Fruit fly (Drosophila melanogaster) whole organism, embryonic: ENCODE data around the gene Scr.

Experiments
- Adf1 ChIP-seq: fragments of 200-800 bp; sonication (Bioruptor generic); IDR thresholded peaks from 2 replicates; pipeline ENCODE4 v1.3.6; 2022; ENCODE audit warnings: missing biosample characterization, missing genetic modification characterization
- B-H1 ChIP-seq: fragments of 200-800 bp; sonication (Bioruptor generic); IDR thresholded peaks from 3 replicates; pipeline ENCODE4 v1.3.6; 2022; ENCODE audit warnings: missing biosample characterization, missing genetic modification characterization
- CG12236 ChIP-seq: fragments of 200-800 bp; sonication (Bioruptor generic); optimal IDR thresholded peaks from 2 replicates; lab custom pipeline; 2016; ENCODE audit warnings: missing biosample characterization, missing genetic modification characterization
- CG13296 ChIP-seq: fragments of 200-800 bp; sonication (Bioruptor generic); optimal IDR thresholded peaks from 3 replicates; lab custom pipeline; 2018; ENCODE audit warnings: missing biosample characterization, mild to moderate bottlenecking, missing genetic modification characterization
- CG17802 ChIP-seq: fragments of 200-800 bp; sonication (Bioruptor generic); optimal IDR thresholded peaks from 2 replicates; lab custom pipeline; 2018; ENCODE audit warnings: missing biosample characterization, mild to moderate bottlenecking, missing genetic modification characterization, moderate library complexity
- CG17829 ChIP-seq: fragments of 200-800 bp; optimal IDR thresholded peaks from 2 replicates; lab custom pipeline; 2019; ENCODE audit warnings: missing biosample characterization, mild to moderate bottlenecking, missing genetic modification characterization, moderate library complexity
- CG18262 ChIP-seq: fragments of 200-800 bp; optimal IDR thresholded peaks from 3 replicates; lab custom pipeline; 2019; ENCODE audit warnings: missing biosample characterization, mild to moderate bottlenecking, missing genetic modification characterization, moderate library complexity
- CG2116 ChIP-seq: fragments of 200-800 bp; sonication (Bioruptor generic); optimal IDR thresholded peaks from 3 replicates; lab custom pipeline; 2018; ENCODE audit warnings: missing biosample characterization, mild to moderate bottlenecking, missing genetic modification characterization
- CG3163 ChIP-seq: fragments of 200-800 bp; sonication (Bioruptor generic); optimal IDR thresholded peaks from 3 replicates; lab custom pipeline; 2016; ENCODE audit warnings: missing biosample characterization, missing genetic modification characterization
- CG32767 ChIP-seq: fragments of 200-800 bp; sonication (Bioruptor generic); IDR thresholded peaks from 2 replicates; pipeline ENCODE4 v1.3.6; 2022; ENCODE audit warnings: missing biosample characterization, missing genetic modification characterization
- CG42726 ChIP-seq: fragments of 200-800 bp; sonication (Bioruptor generic); IDR thresholded peaks from 2 replicates; pipeline ENCODE4 v1.3.6; 2022; ENCODE audit warnings: missing biosample characterization, missing genetic modification characterization; ENCODE audit not compliant: partially characterized antibody
- CG43689 ChIP-seq: fragments of 200-800 bp; sonication (Bioruptor generic); IDR thresholded peaks from 2 replicates; pipeline ENCODE4 v1.3.6; 2022; ENCODE audit warnings: missing biosample characterization, missing genetic modification characterization
- CG4820 ChIP-seq: fragments of 200-800 bp; sonication (Bioruptor generic); optimal IDR thresholded peaks from 3 replicates; lab custom pipeline; 2016; ENCODE audit warnings: missing biosample characterization, missing genetic modification characterization
- CG6689 ChIP-seq: fragments of 200-800 bp; sonication (Bioruptor generic); IDR thresholded peaks from 2 replicates; pipeline ENCODE4 v1.3.6; 2022; ENCODE audit warnings: missing biosample characterization, missing genetic modification characterization
- CG6813 ChIP-seq: fragments of 200-800 bp; sonication (Bioruptor generic); optimal IDR thresholded peaks from 2 replicates; lab custom pipeline; 2017; ENCODE audit warnings: missing biosample characterization, missing genetic modification characterization, mild to moderate bottlenecking, moderate library complexity, missing genetic modification reagents
- CG8765 ChIP-seq: fragments of 200-800 bp; sonication (Bioruptor generic); IDR thresholded peaks from 2 replicates; pipeline ENCODE4 v1.3.6; 2022; ENCODE audit warnings: missing biosample characterization, missing genetic modification characterization
- CG8944 ChIP-seq: fragments of 200-800 bp; sonication (Bioruptor generic); optimal IDR thresholded peaks from 3 replicates; lab custom pipeline; 2016; ENCODE audit warnings: missing biosample characterization, missing genetic modification characterization
- CG9932 ChIP-seq: fragments of 200-800 bp; sonication (Bioruptor generic); IDR thresholded peaks from 2 replicates; pipeline ENCODE4 v1.3.6; 2022; ENCODE audit warnings: missing biosample characterization, missing genetic modification characterization
- CrebB ChIP-seq: fragments of 200-800 bp; sonication (Bioruptor generic); optimal IDR thresholded peaks from 3 replicates; lab custom pipeline; 2018; ENCODE audit warnings: missing biosample characterization, mild to moderate bottlenecking, missing genetic modification characterization
- HmgZ ChIP-seq: fragments of 200-800 bp; sonication (Bioruptor generic); optimal IDR thresholded peaks from 2 replicates; lab custom pipeline; 2018; ENCODE audit warnings: missing biosample characterization, mild to moderate bottlenecking, missing genetic modification characterization
- Optix ChIP-seq: fragments of 200-800 bp; sonication (Bioruptor generic); IDR thresholded peaks from 3 replicates; pipeline ENCODE4 v1.3.6; 2022; ENCODE audit warnings: missing biosample characterization, missing genetic modification characterization
- PHDP ChIP-seq: fragments of 200-800 bp; sonication (Bioruptor generic); optimal IDR thresholded peaks from 3 replicates; lab custom pipeline; 2018; ENCODE audit warnings: missing biosample characterization, mild to moderate bottlenecking, missing genetic modification characterization, moderate library complexity
- Tbp ChIP-seq: fragments of >200 bp; optimal IDR thresholded peaks from 2 replicates; lab custom pipeline; 2018; ENCODE audit warnings: missing biosample characterization, missing genetic modification characterization
- Xrp1 ChIP-seq: fragments of 200-800 bp; sonication (Bioruptor generic); IDR thresholded peaks from 2 replicates; pipeline ENCODE4 v1.3.6; 2022; ENCODE audit warnings: missing biosample characterization, missing genetic modification characterization
- az2 ChIP-seq: fragments of 200-800 bp; sonication (Bioruptor generic); optimal IDR thresholded peaks from 3 replicates; lab custom pipeline; 2016; ENCODE audit warnings: missing biosample characterization, missing genetic modification characterization
- chinmo ChIP-seq: fragments of 200-800 bp; sonication (Bioruptor generic); IDR thresholded peaks from 4 replicates; pipeline ENCODE4 v1.3.6; 2022; ENCODE audit warnings: missing biosample characterization, missing genetic modification characterization; ENCODE audit not compliant: partially characterized antibody
- chn ChIP-seq: fragments of 200-800 bp; sonication (Bioruptor generic); optimal IDR thresholded peaks from 2 replicates; lab custom pipeline; 2016; ENCODE audit warnings: missing biosample characterization, missing genetic modification characterization
- dmrt11E ChIP-seq: fragments of 200-800 bp; sonication (Bioruptor generic); optimal IDR thresholded peaks from 3 replicates; lab custom pipeline; 2018; ENCODE audit warnings: missing biosample characterization, mild to moderate bottlenecking, missing genetic modification characterization, moderate library complexity
- dpn ChIP-seq, 2 experiments: fragments of 200-800 bp; sonication (Bioruptor generic); optimal IDR thresholded peaks; 3 replicates each; lab custom pipeline; 2016; ENCODE audit warnings: missing biosample characterization in 2 of 2, missing genetic modification characterization in 2 of 2
- eve ChIP-seq, 2 experiments: fragments of >200 bp; optimal IDR thresholded peaks; 2 replicates each; lab custom pipeline; 2017; ENCODE audit warnings: missing biosample characterization in 2 of 2, missing genetic modification characterization in 2 of 2
- grau ChIP-seq: fragments of 200-800 bp; optimal IDR thresholded peaks from 3 replicates; lab custom pipeline; 2019; ENCODE audit warnings: missing biosample characterization, mild to moderate bottlenecking, missing genetic modification characterization, moderate library complexity
- jumu ChIP-seq: fragments of 200-800 bp; sonication (Bioruptor generic); optimal IDR thresholded peaks from 3 replicates; lab custom pipeline; 2016; ENCODE audit warnings: missing biosample characterization, missing genetic modification characterization
- nerfin-2 ChIP-seq: fragments of 200-800 bp; sonication (Bioruptor generic); IDR thresholded peaks from 2 replicates; pipeline ENCODE4 v1.3.6; 2022; ENCODE audit warnings: missing biosample characterization, missing genetic modification characterization; ENCODE audit not compliant: partially characterized antibody
- nmo ChIP-seq: fragments of 200-800 bp; sonication (Bioruptor generic); optimal IDR thresholded peaks from 2 replicates; lab custom pipeline; 2018; ENCODE audit warnings: missing biosample characterization, mild to moderate bottlenecking, missing genetic modification characterization, moderate library complexity
- oc ChIP-seq: fragments of 200-800 bp; sonication (Bioruptor generic); optimal IDR thresholded peaks from 2 replicates; lab custom pipeline; 2018; ENCODE audit warnings: missing biosample characterization, mild to moderate bottlenecking, missing genetic modification characterization, moderate library complexity
- pb ChIP-seq: fragments of 200-800 bp; sonication (Bioruptor generic); optimal IDR thresholded peaks from 3 replicates; lab custom pipeline; 2016; ENCODE audit warnings: missing biosample characterization, missing genetic modification characterization
- phol ChIP-seq: fragments of 200-800 bp; sonication (Bioruptor generic); optimal IDR thresholded peaks from 3 replicates; lab custom pipeline; 2018; ENCODE audit warnings: missing biosample characterization, mild to moderate bottlenecking, missing genetic modification characterization, moderate library complexity
- pros ChIP-seq: fragments of 200-800 bp; sonication (Bioruptor generic); optimal IDR thresholded peaks from 3 replicates; lab custom pipeline; 2019; ENCODE audit warnings: missing biosample characterization, mild to moderate bottlenecking, missing genetic modification characterization, moderate library complexity
- ranshi ChIP-seq: fragments of 200-800 bp; sonication (Bioruptor generic); IDR thresholded peaks from 2 replicates; pipeline ENCODE4 v1.3.6; 2022; ENCODE audit warnings: missing biosample characterization, missing genetic modification characterization
- sc ChIP-seq, 3 experiments: fragments of >200 bp in 2 of 3; fragments of 200-800 bp in 1 of 3; sonication (Bioruptor generic) in 1 of 3; optimal IDR thresholded peaks; 2 replicates in 2 of 3; 3 replicates in 1 of 3; lab custom pipeline; 2017; ENCODE audit warnings: mild to moderate bottlenecking in 1 of 3, missing biosample characterization in 1 of 3, missing genetic modification characterization in 1 of 3, missing genetic modification reagents in 1 of 3
- slbo ChIP-seq: fragments of 200-800 bp; sonication (Bioruptor generic); IDR thresholded peaks from 2 replicates; pipeline ENCODE4 v1.3.6; 2022; ENCODE audit warnings: missing biosample characterization, missing genetic modification characterization
- tap ChIP-seq: fragments of 200-800 bp; optimal IDR thresholded peaks from 3 replicates; lab custom pipeline; 2019; ENCODE audit warnings: missing biosample characterization, mild to moderate bottlenecking, missing genetic modification characterization, moderate library complexity
- tgo ChIP-seq: fragments of 200-800 bp; sonication (Bioruptor generic); IDR thresholded peaks from 3 replicates; pipeline ENCODE4 v1.3.6; 2022; ENCODE audit warnings: missing biosample characterization, missing genetic modification characterization
- tin ChIP-seq: fragments of 200-800 bp; sonication (Bioruptor generic); optimal IDR thresholded peaks from 3 replicates; lab custom pipeline; 2016; ENCODE audit warnings: missing biosample characterization, missing genetic modification characterization
- tio ChIP-seq: fragments of 200-800 bp; sonication (Bioruptor generic); optimal IDR thresholded peaks from 2 replicates; lab custom pipeline; 2017; ENCODE audit warnings: missing biosample characterization, missing genetic modification characterization, inconsistent platforms
- tll ChIP-seq, 2 experiments: fragments of 200-800 bp in 1 of 2; fragments of >200 bp in 1 of 2; sonication (Bioruptor generic) in 1 of 2; optimal IDR thresholded peaks; 2 replicates each; lab custom pipeline; 2017 to 2019; ENCODE audit warnings: missing biosample characterization in 2 of 2, missing genetic modification characterization in 2 of 2, mild to moderate bottlenecking in 1 of 2, moderate library complexity in 1 of 2
- tup ChIP-seq: fragments of 200-800 bp; sonication (Bioruptor generic); optimal IDR thresholded peaks from 2 replicates; lab custom pipeline; 2016; ENCODE audit warnings: missing biosample characterization, mild to moderate bottlenecking, missing genetic modification characterization, moderate library complexity
- z ChIP-seq: fragments of 200-800 bp; sonication (Bioruptor generic); IDR thresholded peaks from 3 replicates; pipeline ENCODE4 v1.3.6; 2022; ENCODE audit warnings: missing biosample characterization, missing genetic modification characterization

Gene Scr

dm6 chr3R:6791189-6791886 lies 58.4 kb downstream of the Scr start, which contains the start of gene Dfd (continued):
- TF ChIP-seq CG4820 (GFP tag; lab: Kevin White, UChicago) (peak; percentile 6), CG3163 (no peak), tin (GFP tag; lab: Kevin White, UChicago) (peak; percentile 26), HmgZ (tag; lab: Kevin White, UChicago) (peak; percentile 32), jumu (GFP tag; lab: Kevin White, UChicago) (no peak), CG2116 (GFP tag; lab: Kevin White, UChicago) (peak; percentile 6), PHDP (no peak), oc (tag; lab: Kevin White, UChicago) (peak; percentile 74), tio (GFP tag; lab: Kevin White, UChicago) (peak; percentile 48), az2 (GFP tag; lab: Kevin White, UChicago) (peak; percentile 62), CG9932 (GFP tag; lab: Robert Waterston, UW) (peak; percentile 48; the same call in 1 of the 2 replicates), dmrt11E (tag; lab: Kevin White, UChicago) (peak; percentile 78), CG6813 (GFP tag; lab: Kevin White, UChicago) (peak; percentile 24), tap (tag; lab: Kevin White, UChicago) (peak; percentile 2), CG8944 (GFP tag; lab: Kevin White, UChicago) (no peak), tll (GFP tag; optimal IDR thresholded peaks at IDR 0.05; lab: Kevin White, UChicago) (peak in 1 of 2 experiments; percentile 87), chn (GFP tag; lab: Kevin White, UChicago) (peak; percentile 21), B-H1 (GFP tag; lab: Robert Waterston, UW) (no peak), CG43689 (GFP tag; lab: Robert Waterston, UW) (no peak), Optix (GFP tag; lab: Robert Waterston, UW) (no peak), chinmo (GFP tag; lab: Robert Waterston, UW) (0 out of 4 replicates have a peak, but pooled peaks have one; percentile 67), nerfin-2 (no peak), CG32767 (GFP tag; lab: Robert Waterston, UW) (0 out of 2 replicates have a peak, but pooled peaks have one; percentile 32), Xrp1 (GFP tag; lab: Robert Waterston, UW) (peak; percentile 62; the same call in 1 of the 2 replicates), slbo (GFP tag; lab: Robert Waterston, UW) (peak; percentile 69), CG8765 (GFP tag; lab: Robert Waterston, UW) (peak; percentile 28; the same call in 1 of the 2 replicates), dpn (GFP tag; optimal IDR thresholded peaks at IDR 0.05; lab: Kevin White, UChicago) (peak in 1 of 2 experiments; percentile 52), Adf1 (peak; percentile 66), CG6689 (GFP tag; lab: Robert Waterston, UW) (peak; percentile 50; the same call in 1 of the 2 replicates), pb (GFP tag; lab: Kevin White, UChicago) (peak; percentile 6), pros (GFP tag; lab: Kevin White, UChicago) (peak; percentile 15), nmo (GFP tag; lab: Kevin White, UChicago) (peak; percentile 66), CG13296 (GFP tag; lab: Kevin White, UChicago) (peak; percentile 18), sc (optimal IDR thresholded peaks at IDR 0.05; lab: Kevin White, UChicago) (no peak), sc (GFP tag; optimal IDR thresholded peaks at IDR 0.05; lab: Kevin White, UChicago) (peak; percentile 24), eve (GFP tag; optimal IDR thresholded peaks at IDR 0.05; lab: Kevin White, UChicago) (peak in 1 of 2 experiments; percentile 58), CG17829 (peak; percentile 52), tup (GFP tag; lab: Kevin White, UChicago) (no peak), grau (tag; lab: Kevin White, UChicago) (peak; percentile 70), CG17802 (tag; lab: Kevin White, UChicago) (peak; percentile 2), CG42726 (GFP tag; lab: Robert Waterston, UW) (0 out of 2 replicates have a peak, but pooled peaks have one; percentile 5), Tbp (GFP tag; lab: Kevin White, UChicago) (no peak), CG18262 (tag; lab: Kevin White, UChicago) (peak; percentile 60), ranshi (GFP tag; lab: Robert Waterston, UW) (peak; percentile 46; the same call in 1 of the 2 replicates), phol (peak; percentile 96), tgo (peak; percentile 61; the same call in 2 of the 3 replicates), CG12236 (GFP tag; lab: Kevin White, UChicago) (no peak), CrebB (tag; lab: Kevin White, UChicago) (peak; percentile 8), z (GFP tag; lab: Robert Waterston, UW) (peak; percentile 37; the same call in 1 of the 3 replicates)
